Fruit fly (Drosophila melanogaster): ENCODE results near the gene Nha1.

The Nha1 gene

dm6 chr2L:6907761-6908160 is 37.6 kb upstream of the Nha1 start, which contains the start of the genes Polr1F and Rat1 (continued):
- TF ChIP-seq CG13775 (GFP tag; optimal IDR thresholded peaks at IDR 0.05), result peak; percentile 43
- TF ChIP-seq CG9215 (GFP tag; IDR thresholded peaks at IDR 0.05), result no peak
- no peak for TF ChIP-seq CG3995 (GFP tag; optimal IDR thresholded peaks at IDR 0.05)
- no peak for TF ChIP-seq HHEX (GFP tag; optimal IDR thresholded peaks at IDR 0.05)
- TF ChIP-seq odd (GFP tag; optimal IDR thresholded peaks at IDR 0.05), result no peak
- TF ChIP-seq CG14860 (GFP tag; IDR thresholded peaks at IDR 0.05; ENCODE audit: partially characterized antibody), result no peak
- no peak for TF ChIP-seq Atf-2 (GFP tag; optimal IDR thresholded peaks at IDR 0.05)
- TF ChIP-seq nerfin-2 (GFP tag; IDR thresholded peaks at IDR 0.05; ENCODE audit: partially characterized antibody), result no peak
- no peak for TF ChIP-seq tx (GFP tag; optimal IDR thresholded peaks at IDR 0.05)
- TF ChIP-seq NC2α (GFP tag; optimal IDR thresholded peaks at IDR 0.05), result no peak
- TF ChIP-seq sens (GFP tag), result peak; percentile 93
- TF ChIP-seq CG9727 (GFP tag; optimal IDR thresholded peaks at IDR 0.05), result peak; percentile 19
- no peak for TF ChIP-seq z (GFP tag; IDR thresholded peaks at IDR 0.05)
- no peak for TF ChIP-seq CG3163 (GFP tag; optimal IDR thresholded peaks at IDR 0.05)
- peak; percentile 29 for TF ChIP-seq dmrt11E (tag; optimal IDR thresholded peaks at IDR 0.05)
- peak; percentile 48 for TF ChIP-seq CG33557 (GFP tag; optimal IDR thresholded peaks at IDR 0.05)
- no peak for TF ChIP-seq CG10543 (GFP tag; optimal IDR thresholded peaks at IDR 0.05)
- no peak for TF ChIP-seq fru (optimal IDR thresholded peaks at IDR 0.05)
- TF ChIP-seq cwo (GFP tag; optimal IDR thresholded peaks at IDR 0.05), result no peak
- TF ChIP-seq ftz-f1 (GFP tag; optimal IDR thresholded peaks at IDR 0.05), result no peak
- TF ChIP-seq maf-S (GFP tag; optimal IDR thresholded peaks at IDR 0.05), result no peak
- peak; percentile 63 for TF ChIP-seq E2f2 (GFP tag; IDR thresholded peaks at IDR 0.05)
- TF ChIP-seq CG14710 (tag; optimal IDR thresholded peaks at IDR 0.05), result peak; percentile 75
- TF ChIP-seq CG2199 (GFP tag; IDR thresholded peaks at IDR 0.05), result no peak
- TF ChIP-seq Myb (GFP tag; optimal IDR thresholded peaks at IDR 0.05), result peak; percentile 7
- TF ChIP-seq CG12155 (GFP tag; optimal IDR thresholded peaks at IDR 0.05), result peak; percentile 19
- no peak for TF ChIP-seq usp (GFP tag; optimal IDR thresholded peaks at IDR 0.05)
- no peak for TF ChIP-seq CG8478 (optimal IDR thresholded peaks at IDR 0.05)
- TF ChIP-seq CG12299 (tag; optimal IDR thresholded peaks at IDR 0.05), result peak; percentile 3
- TF ChIP-seq H15 (GFP tag; IDR thresholded peaks at IDR 0.05), result no peak
- peak; percentile 83 for TF ChIP-seq CG4617 (GFP tag; optimal IDR thresholded peaks at IDR 0.05; ENCODE audit: borderline replicate concordance)

- TF ChIP-seq CG7556 (GFP tag; optimal IDR thresholded peaks at IDR 0.05), result peak; percentile 90
- TF ChIP-seq CG18011 (GFP tag; optimal IDR thresholded peaks at IDR 0.05), result no peak
- no peak for TF ChIP-seq mld (GFP tag; IDR thresholded peaks at IDR 0.05; ENCODE audit: partially characterized antibody)
- peak; percentile 74 for TF ChIP-seq Fer1 (GFP tag; optimal IDR thresholded peaks at IDR 0.05)
- peak in 1 of 2 experiments; percentile 73 for TF ChIP-seq eve (GFP tag; optimal IDR thresholded peaks at IDR 0.05)
- 0 out of 2 replicates have a peak, but pooled peaks have one; percentile 7 for TF ChIP-seq CG9932 (GFP tag; IDR thresholded peaks at IDR 0.05)
- peak; percentile 15 for TF ChIP-seq gcm (GFP tag; optimal IDR thresholded peaks at IDR 0.05)
- TF ChIP-seq CG10209 (GFP tag; optimal IDR thresholded peaks at IDR 0.05), result peak; percentile 60
- TF ChIP-seq croc (GFP tag; conservative IDR thresholded peaks at IDR 0.05), result no peak
- TF ChIP-seq NK7.1 (GFP tag; optimal IDR thresholded peaks at IDR 0.05), result no peak
- peak; percentile 62 for TF ChIP-seq cwo (GFP tag; optimal IDR thresholded peaks at IDR 0.05)
- no peak for TF ChIP-seq CG10321 (GFP tag; IDR thresholded peaks at IDR 0.05)
- peak; percentile 68 for TF ChIP-seq tio (GFP tag; optimal IDR thresholded peaks at IDR 0.05)
- TF ChIP-seq CG2678 (tag; optimal IDR thresholded peaks at IDR 0.05), result peak; percentile 89
- TF ChIP-seq grau (tag; optimal IDR thresholded peaks at IDR 0.05), result peak; percentile 75
- TF ChIP-seq sug (tag; optimal IDR thresholded peaks at IDR 0.05), result peak; percentile 64
- 0 out of 2 replicates have a peak, but pooled peaks have one; percentile 10 for TF ChIP-seq Dref (GFP tag; IDR thresholded peaks at IDR 0.05)
- TF ChIP-seq B-H2 (GFP tag; optimal IDR thresholded peaks at IDR 0.05), result peak; percentile 21
- TF ChIP-seq CG10654 (GFP tag; optimal IDR thresholded peaks at IDR 0.05), result peak; percentile 31
- TF ChIP-seq CG2889 (GFP tag; IDR thresholded peaks at IDR 0.05), result 0 out of 3 replicates have a peak, but pooled peaks have one; percentile 29
- TF ChIP-seq Med (GFP tag), result peak; percentile 31
- peak; percentile 21; the same call in 1 of the 2 replicates for TF ChIP-seq ttk (GFP tag; IDR thresholded peaks at IDR 0.05)
Observed at dm6 chr2L:6874526-6875198, 4.5 kb upstream of the Nha1 start, which contains the start of gene Nlg2. Nlg2 (plus strand) TSS chr2L:6874900.
